Worm (Caenorhabditis elegans) whole organism, L4/young adult: ENCODE measurements around the gene F54B11.4.

Experiments used
- W03F9.2 ChIP-seq: fragments of 150-350 bp; optimal IDR thresholded peaks from 2 replicates; lab custom pipeline; 2014; ENCODE audit warnings: missing biosample characterization, missing genetic modification characterization
- dao-5 ChIP-seq: sonication (generic microtip); optimal IDR thresholded peaks from 2 replicates; lab custom pipeline; 2016; ENCODE audit warnings: missing genotype, missing genetic modification characterization, moderate library complexity, missing compliant biosample characterization
- him-1 ChIP-seq: sonication (generic microtip); optimal IDR thresholded peaks from 2 replicates; lab custom pipeline; 2016; ENCODE audit warnings: missing genotype, missing genetic modification reagents, missing genetic modification characterization, missing compliant biosample characterization

DNA sequence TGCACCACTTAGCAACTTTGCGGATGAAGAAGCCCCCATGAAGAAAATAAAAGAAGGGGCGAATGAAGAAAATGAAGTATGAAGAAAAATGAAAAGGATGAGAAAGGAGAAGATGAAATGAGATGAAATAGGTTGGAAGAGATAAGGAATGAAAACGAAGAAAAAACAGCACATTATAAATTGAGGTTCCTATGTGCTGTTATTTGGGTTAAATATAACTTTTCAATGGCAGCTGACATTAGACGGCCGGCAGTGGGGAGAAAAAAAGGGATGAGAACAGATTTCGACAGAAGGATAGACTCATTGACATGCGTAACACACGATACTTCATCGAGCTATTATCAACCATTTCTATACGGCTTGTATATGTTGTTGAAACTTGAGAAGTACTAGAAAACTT, 30.5 kb upstream of the F54B11.4 start:
- TF ChIP-seq him-1 (tag; lab: Kevin White, UChicago) (no peak), W03F9.2 (tag; lab: Kevin White, UChicago) (no peak), dao-5 (no peak)
